Fruit fly (Drosophila melanogaster): Measurements from ENCODE around the gene SkpE.

The SkpE gene

DNA sequence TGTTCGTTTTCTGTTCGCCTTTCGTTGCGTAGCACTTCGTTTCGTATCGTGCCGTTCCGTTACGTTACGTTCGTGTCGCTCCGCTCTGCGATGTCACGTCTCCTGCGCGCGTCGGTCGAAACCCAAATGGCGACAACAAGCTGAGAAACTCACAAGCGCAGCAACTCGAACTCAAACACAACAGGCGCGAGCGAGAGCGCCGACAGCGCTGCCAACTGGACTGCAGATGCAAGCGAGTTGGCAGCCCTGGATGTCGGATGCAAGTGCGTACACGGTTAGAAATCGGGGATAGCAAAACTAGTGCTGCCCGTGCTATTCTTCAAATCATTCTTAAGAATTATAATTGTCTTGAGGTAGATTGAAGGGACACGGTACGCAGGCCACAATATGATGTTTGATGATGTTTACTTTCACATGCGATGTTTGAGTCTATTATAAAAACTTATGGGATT is 24.5 kb upstream of the SkpE start (continued):
- TF ChIP-seq eg (GFP tag; IDR thresholded peaks at IDR 0.05): peak; percentile 81
- no peak for TF ChIP-seq CG9139 (GFP tag; optimal IDR thresholded peaks at IDR 0.05)
- peak; percentile 44 for TF ChIP-seq CG3032 (tag; optimal IDR thresholded peaks at IDR 0.05)
- peak; percentile 61 for TF ChIP-seq cyc (GFP tag; optimal IDR thresholded peaks at IDR 0.05)
- peak; percentile 62 for TF ChIP-seq Smox (GFP tag; optimal IDR thresholded peaks at IDR 0.05)
- peak; percentile 44 to 55 for TF ChIP-seq salr (GFP tag; optimal IDR thresholded peaks at IDR 0.05)
- peak; percentile 72 for TF ChIP-seq CG15336 (GFP tag; IDR thresholded peaks at IDR 0.05)
- TF ChIP-seq Sox14 (GFP tag; optimal IDR thresholded peaks at IDR 0.05): peak; percentile 71
- peak; percentile 84 for TF ChIP-seq svp (GFP tag)
- TF ChIP-seq topi (GFP tag; optimal IDR thresholded peaks at IDR 0.05): peak; percentile 74
- TF ChIP-seq CG3919 (GFP tag; optimal IDR thresholded peaks at IDR 0.05): peak; percentile 78
- TF ChIP-seq vri (GFP tag; optimal IDR thresholded peaks at IDR 0.05): peak; percentile 35
- peak; percentile 80 for TF ChIP-seq pdm3 (GFP tag; optimal IDR thresholded peaks at IDR 0.05)
- TF ChIP-seq CG7368 (GFP tag; optimal IDR thresholded peaks at IDR 0.05): peak; percentile 61
- TF ChIP-seq CG8319 (GFP tag; optimal IDR thresholded peaks at IDR 0.05): peak; percentile 59
- peak; percentile 5 for TF ChIP-seq CG6808 (GFP tag; optimal IDR thresholded peaks at IDR 0.05)
- peak; percentile 49 for TF ChIP-seq Lpt (GFP tag; optimal IDR thresholded peaks at IDR 0.05)
- peak; percentile 75 for TF ChIP-seq esn (GFP tag; optimal IDR thresholded peaks at IDR 0.05)
- no peak for TF ChIP-seq Blimp-1 (GFP tag; optimal IDR thresholded peaks at IDR 0.05)
- TF ChIP-seq Gug (GFP tag; IDR thresholded peaks at IDR 0.05): peak; percentile 74
- TF ChIP-seq Met (GFP tag; optimal IDR thresholded peaks at IDR 0.05): peak; percentile 63
- TF ChIP-seq ss (GFP tag; optimal IDR thresholded peaks at IDR 0.05): peak; percentile 50 to 55
- TF ChIP-seq Hr39 (GFP tag; optimal IDR thresholded peaks at IDR 0.05): peak; percentile 77
- TF ChIP-seq acj6 (GFP tag; optimal IDR thresholded peaks at IDR 0.05): peak; percentile 63
- TF ChIP-seq spab (GFP tag; optimal IDR thresholded peaks at IDR 0.05): peak; percentile 0

dm6 chrX:19846701-19847383 is 23.0 kb upstream of the SkpE start:
- TF ChIP-seq net (GFP tag; optimal IDR thresholded peaks at IDR 0.05) (peak; percentile 94), lz (GFP tag; optimal IDR thresholded peaks at IDR 0.05) (peak; percentile 96), Hr38 (GFP tag; optimal IDR thresholded peaks at IDR 0.05) (peak; percentile 88), Sox14 (GFP tag; optimal IDR thresholded peaks at IDR 0.05) (peak; percentile 96), Eip75B (GFP tag; optimal IDR thresholded peaks at IDR 0.05) (peak; percentile 94), Ets21C (GFP tag; optimal IDR thresholded peaks at IDR 0.05) (peak; percentile 95), Sox102F (GFP tag; optimal IDR thresholded peaks at IDR 0.05) (peak; percentile 94), Sox15 (GFP tag; optimal IDR thresholded peaks at IDR 0.05) (peak; percentile 94), CG8319 (GFP tag; optimal IDR thresholded peaks at IDR 0.05) (peak; percentile 90), esn (GFP tag; optimal IDR thresholded peaks at IDR 0.05) (peak; percentile 95), CG11762 (GFP tag; optimal IDR thresholded peaks at IDR 0.05; ENCODE audit: insufficient read depth) (peak; percentile 86), CG6163 (GFP tag; IDR thresholded peaks at IDR 0.05) (peak; percentile 97), svp (GFP tag) (peak; percentile 97), CG8632 (GFP tag; optimal IDR thresholded peaks at IDR 0.05) (peak; percentile 91), Hr39 (GFP tag; optimal IDR thresholded peaks at IDR 0.05) (peak; percentile 98), dsx (GFP tag; optimal IDR thresholded peaks at IDR 0.05; ENCODE audit: poor library complexity, severe bottlenecking) (peak; percentile 90), CG11294 (GFP tag; IDR thresholded peaks at IDR 0.05) (peak; percentile 93), cyc (GFP tag; optimal IDR thresholded peaks at IDR 0.05) (peak; percentile 96), CG3032 (tag; optimal IDR thresholded peaks at IDR 0.05) (peak; percentile 96), CG11902 (GFP tag; optimal IDR thresholded peaks at IDR 0.05) (peak; percentile 95), Ets96B (tag; optimal IDR thresholded peaks at IDR 0.05) (peak; percentile 92), CG34406 (GFP tag; optimal IDR thresholded peaks at IDR 0.05) (peak; percentile 92), dac (GFP tag; optimal IDR thresholded peaks at IDR 0.05) (peak; percentile 96), achi (GFP tag; optimal IDR thresholded peaks at IDR 0.05) (peak; percentile 94), pdm3 (GFP tag; optimal IDR thresholded peaks at IDR 0.05) (peak; percentile 97), CG31627 (GFP tag; optimal IDR thresholded peaks at IDR 0.05) (peak; percentile 96), CG9139 (GFP tag; optimal IDR thresholded peaks at IDR 0.05) (peak; percentile 85), CG32006 (GFP tag; optimal IDR thresholded peaks at IDR 0.05) (peak; percentile 97), Gug (GFP tag; IDR thresholded peaks at IDR 0.05) (peak; percentile 94), OdsH (GFP tag; optimal IDR thresholded peaks at IDR 0.05) (peak; percentile 94), fkh (GFP tag; optimal IDR thresholded peaks at IDR 0.05) (peak; percentile 86), salr (GFP tag; optimal IDR thresholded peaks at IDR 0.05) (peak; percentile 90 to 92), topi (GFP tag; optimal IDR thresholded peaks at IDR 0.05) (peak; percentile 95), Met (GFP tag; optimal IDR thresholded peaks at IDR 0.05) (peak; percentile 96), CG6276 (GFP tag; optimal IDR thresholded peaks at IDR 0.05) (peak; percentile 93)

Measured in whole organism, prepupa.